Fruit fly (Drosophila melanogaster) whole organism, embryonic: ENCODE measurements around the gene CG43446.

Experiments used
- CG11085 ChIP-seq: fragments of 200-800 bp; sonication (Bioruptor generic); IDR thresholded peaks from 2 replicates; pipeline ENCODE4 v1.3.6; 2022; ENCODE audit warnings: missing biosample characterization, missing genetic modification characterization
- CG11560 ChIP-seq: fragments of 200-800 bp; sonication (Bioruptor generic); IDR thresholded peaks from 3 replicates; pipeline ENCODE4 v1.3.6; 2022; ENCODE audit warnings: missing biosample characterization, missing genetic modification characterization
- CG13296 ChIP-seq: fragments of 200-800 bp; sonication (Bioruptor generic); optimal IDR thresholded peaks from 3 replicates; lab custom pipeline; 2018; ENCODE audit warnings: missing biosample characterization, mild to moderate bottlenecking, missing genetic modification characterization
- CG13775 ChIP-seq: fragments of 200-800 bp; sonication (Bioruptor generic); optimal IDR thresholded peaks from 3 replicates; lab custom pipeline; 2017; ENCODE audit warnings: missing biosample characterization, mild to moderate bottlenecking, missing genetic modification characterization
- CG13894 ChIP-seq: fragments of 200-800 bp; sonication (Bioruptor generic); optimal IDR thresholded peaks from 3 replicates; lab custom pipeline; 2018; ENCODE audit warnings: missing biosample characterization, mild to moderate bottlenecking, missing genetic modification characterization, moderate library complexity
- CG14014 ChIP-seq: fragments of 200-800 bp; sonication (Bioruptor generic); IDR thresholded peaks from 2 replicates; pipeline ENCODE4 v1.3.6; 2022; ENCODE audit warnings: missing biosample characterization, missing genetic modification characterization
- CG1602 ChIP-seq: fragments of 200-800 bp; sonication (Bioruptor generic); optimal IDR thresholded peaks from 3 replicates; lab custom pipeline; 2016; ENCODE audit warnings: missing biosample characterization, missing genetic modification characterization
- CG17186 ChIP-seq: fragments of 200-800 bp; sonication (Bioruptor generic); optimal IDR thresholded peaks from 3 replicates; lab custom pipeline; 2017; ENCODE audit warnings: missing biosample characterization, missing genetic modification reagents, missing genetic modification characterization
- CG17359 ChIP-seq: fragments of 200-800 bp; sonication (Bioruptor generic); optimal IDR thresholded peaks from 3 replicates; lab custom pipeline; 2018; ENCODE audit warnings: missing biosample characterization, mild to moderate bottlenecking, missing genetic modification characterization, moderate library complexity
- CG17361 ChIP-seq: fragments of 200-800 bp; sonication (Bioruptor generic); IDR thresholded peaks from 3 replicates; pipeline ENCODE4 v1.3.6; 2022; ENCODE audit warnings: missing biosample characterization, missing genetic modification characterization
- CG1792 ChIP-seq: fragments of 200-800 bp; sonication (Bioruptor generic); optimal IDR thresholded peaks from 2 replicates; lab custom pipeline; 2016; ENCODE audit warnings: missing biosample characterization, missing genetic modification characterization
- CG1832 ChIP-seq: fragments of 200-800 bp; sonication (Bioruptor generic); optimal IDR thresholded peaks from 2 replicates; lab custom pipeline; 2017; ENCODE audit warnings: missing biosample characterization, mild to moderate bottlenecking, missing genetic modification characterization, inconsistent platforms
- CG18599 ChIP-seq: fragments of 200-800 bp; sonication (Bioruptor generic); optimal IDR thresholded peaks from 3 replicates; lab custom pipeline; 2017; ENCODE audit warnings: missing biosample characterization, missing genetic modification characterization, mild to moderate bottlenecking, moderate library complexity, missing genetic modification reagents
- CG2712 ChIP-seq: fragments of 200-800 bp; optimal IDR thresholded peaks from 3 replicates; lab custom pipeline; 2019; ENCODE audit warnings: missing biosample characterization, mild to moderate bottlenecking, missing genetic modification characterization, moderate library complexity
- CG31224 ChIP-seq: fragments of 200-800 bp; sonication (Bioruptor generic); IDR thresholded peaks from 2 replicates; pipeline ENCODE4 v1.3.6; 2022; ENCODE audit warnings: missing biosample characterization, missing genetic modification characterization
- CG4424 ChIP-seq: fragments of 200-800 bp; sonication (Bioruptor generic); optimal IDR thresholded peaks from 3 replicates; lab custom pipeline; 2016; ENCODE audit warnings: missing biosample characterization, missing genetic modification characterization
- CG6272 ChIP-seq: fragments of 200-800 bp; sonication (Bioruptor generic); IDR thresholded peaks from 2 replicates; pipeline ENCODE4 v1.3.6; 2022; ENCODE audit warnings: missing biosample characterization, missing genetic modification characterization
- CG6654 ChIP-seq: fragments of 200-800 bp; sonication (Bioruptor generic); optimal IDR thresholded peaks from 2 replicates; lab custom pipeline; 2017; ENCODE audit warnings: missing biosample characterization, mild to moderate bottlenecking, missing genetic modification characterization
- CG6813 ChIP-seq: fragments of 200-800 bp; sonication (Bioruptor generic); optimal IDR thresholded peaks from 2 replicates; lab custom pipeline; 2017; ENCODE audit warnings: missing biosample characterization, missing genetic modification characterization, mild to moderate bottlenecking, moderate library complexity, missing genetic modification reagents
- CG7372 ChIP-seq: fragments of 200-800 bp; sonication (Bioruptor generic); IDR thresholded peaks from 2 replicates; pipeline ENCODE4 v1.3.6; 2022; ENCODE audit warnings: missing biosample characterization, missing genetic modification characterization
- CHES-1-like ChIP-seq: fragments of 200-800 bp; sonication (Bioruptor generic); optimal IDR thresholded peaks from 2 replicates; lab custom pipeline; 2016; ENCODE audit warnings: missing biosample characterization, missing genetic modification characterization
- Dll ChIP-seq: fragments of 200-800 bp; sonication (Bioruptor generic); IDR thresholded peaks from 4 replicates; pipeline ENCODE4 v1.3.6; 2022; ENCODE audit warnings: missing biosample characterization, missing genetic modification characterization; ENCODE audit not compliant: partially characterized antibody
- Dp ChIP-seq: fragments of 200-800 bp; sonication (Bioruptor generic); optimal IDR thresholded peaks from 2 replicates; lab custom pipeline; 2018; ENCODE audit warnings: missing biosample characterization, mild to moderate bottlenecking, missing genetic modification characterization, moderate library complexity
- E2f1 ChIP-seq: fragments of 200-800 bp; sonication (Bioruptor generic); IDR thresholded peaks from 2 replicates; pipeline ENCODE4 v1.3.6; 2022; ENCODE audit warnings: missing biosample characterization, missing genetic modification characterization
- Hmx ChIP-seq: fragments of 200-800 bp; sonication (Bioruptor generic); optimal IDR thresholded peaks from 2 replicates; lab custom pipeline; 2016; ENCODE audit warnings: missing biosample characterization, missing genetic modification characterization
- Jarid2 ChIP-seq: fragments of 200-800 bp; sonication (Bioruptor generic); optimal IDR thresholded peaks from 3 replicates; lab custom pipeline; 2017; ENCODE audit warnings: mild to moderate bottlenecking, missing biosample characterization, missing genetic modification reagents, missing genetic modification characterization
- Mad ChIP-seq: fragments of 200-800 bp; sonication (Bioruptor generic); optimal IDR thresholded peaks from 2 replicates; lab custom pipeline; 2016; ENCODE audit warnings: missing biosample characterization, missing genetic modification characterization
- Meics ChIP-seq: fragments of 200-800 bp; sonication (Bioruptor generic); optimal IDR thresholded peaks from 2 replicates; lab custom pipeline; 2017; ENCODE audit warnings: missing biosample characterization, mild to moderate bottlenecking, missing genetic modification characterization
- NFAT ChIP-seq: fragments of 200-800 bp; sonication (Bioruptor generic); IDR thresholded peaks from 2 replicates; pipeline ENCODE4 v1.3.6; 2022; ENCODE audit warnings: missing biosample characterization, missing genetic modification characterization
- Rfx ChIP-seq: fragments of 200-800 bp; sonication (Bioruptor generic); IDR thresholded peaks from 2 replicates; pipeline ENCODE4 v1.3.6; 2022; ENCODE audit warnings: missing biosample characterization, missing genetic modification characterization
- Sry-β ChIP-seq: fragments of 200-800 bp; sonication (Bioruptor generic); optimal IDR thresholded peaks from 2 replicates; lab custom pipeline; 2018; ENCODE audit warnings: missing biosample characterization, mild to moderate bottlenecking, missing genetic modification characterization, moderate library complexity
- bbx ChIP-seq: fragments of 200-800 bp; sonication (Bioruptor generic); IDR thresholded peaks from 2 replicates; pipeline ENCODE4 v1.3.6; 2022; ENCODE audit warnings: missing biosample characterization, missing genetic modification characterization; ENCODE audit not compliant: partially characterized antibody
- ci ChIP-seq: fragments of 200-800 bp; sonication (Bioruptor generic); IDR thresholded peaks from 3 replicates; pipeline ENCODE4 v1.3.6; 2022; ENCODE audit warnings: missing biosample characterization, missing genetic modification characterization
- crol ChIP-seq: fragments of 200-800 bp; sonication (Bioruptor generic); IDR thresholded peaks from 2 replicates; pipeline ENCODE4 v1.3.6; 2022; ENCODE audit warnings: missing biosample characterization, missing genetic modification characterization
- dan ChIP-seq: fragments of 200-800 bp; sonication (Bioruptor generic); IDR thresholded peaks from 2 replicates; pipeline ENCODE4 v1.3.6; 2022; ENCODE audit warnings: missing biosample characterization, missing genetic modification characterization
- gro ChIP-seq: fragments of 200-800 bp; sonication (Bioruptor generic); optimal IDR thresholded peaks from 2 replicates; lab custom pipeline; 2016; ENCODE audit warnings: missing biosample characterization, missing genetic modification characterization
- inv ChIP-seq: fragments of 200-800 bp; sonication (Bioruptor generic); IDR thresholded peaks from 2 replicates; pipeline ENCODE4 v1.3.6; 2022; ENCODE audit warnings: missing biosample characterization, missing genetic modification characterization; ENCODE audit not compliant: partially characterized antibody
- klu ChIP-seq: fragments of 200-800 bp; sonication (Bioruptor generic); IDR thresholded peaks from 2 replicates; pipeline ENCODE4 v1.3.6; 2022; ENCODE audit warnings: missing biosample characterization, missing genetic modification characterization
- lilli ChIP-seq: fragments of 200-800 bp; sonication (Bioruptor generic); optimal IDR thresholded peaks from 3 replicates; lab custom pipeline; 2016; ENCODE audit warnings: missing biosample characterization, missing genetic modification characterization
- luna ChIP-seq: fragments of 200-800 bp; sonication (Bioruptor generic); optimal IDR thresholded peaks from 2 replicates; lab custom pipeline; 2016; ENCODE audit warnings: missing biosample characterization, missing genetic modification characterization
- nerfin-2 ChIP-seq: fragments of 200-800 bp; sonication (Bioruptor generic); IDR thresholded peaks from 2 replicates; pipeline ENCODE4 v1.3.6; 2022; ENCODE audit warnings: missing biosample characterization, missing genetic modification characterization; ENCODE audit not compliant: partially characterized antibody
- org-1 ChIP-seq: fragments of 200-800 bp; sonication (Bioruptor generic); optimal IDR thresholded peaks from 2 replicates; lab custom pipeline; 2017; ENCODE audit warnings: missing biosample characterization, missing genetic modification characterization
- p53 ChIP-seq: fragments of 200-800 bp; sonication (Bioruptor generic); optimal IDR thresholded peaks from 2 replicates; lab custom pipeline; 2016; ENCODE audit warnings: missing biosample characterization, missing genetic modification characterization
- phol ChIP-seq: fragments of 200-800 bp; sonication (Bioruptor generic); optimal IDR thresholded peaks from 3 replicates; lab custom pipeline; 2018; ENCODE audit warnings: missing biosample characterization, mild to moderate bottlenecking, missing genetic modification characterization, moderate library complexity
- repo ChIP-seq: fragments of 200-800 bp; sonication (Bioruptor generic); optimal IDR thresholded peaks from 2 replicates; lab custom pipeline; 2016; ENCODE audit warnings: missing biosample characterization, missing genetic modification characterization
- run ChIP-seq: fragments of 200-800 bp; sonication (Bioruptor generic); optimal IDR thresholded peaks from 3 replicates; lab custom pipeline; 2018; ENCODE audit warnings: missing biosample characterization, mild to moderate bottlenecking, missing genetic modification characterization
- salm ChIP-seq: fragments of 200-800 bp; sonication (Bioruptor generic); optimal IDR thresholded peaks from 2 replicates; lab custom pipeline; 2018; ENCODE audit warnings: missing biosample characterization, mild to moderate bottlenecking, missing genetic modification characterization
- sr ChIP-seq: fragments of 200-800 bp; sonication (Bioruptor generic); IDR thresholded peaks from 3 replicates; pipeline ENCODE4 v1.3.6; 2022; ENCODE audit warnings: missing biosample characterization, missing genetic modification characterization
- wdn ChIP-seq: fragments of 200-800 bp; sonication (Bioruptor generic); IDR thresholded peaks from 2 replicates; pipeline ENCODE4 v1.3.6; 2022; ENCODE audit warnings: missing biosample characterization, missing genetic modification characterization

CG43446 gene

dm6 chr3R:21017464-21018080, 29.8 kb upstream of the CG43446 start, which contains the start of gene Rlip (continued):
- TF ChIP-seq lilli (peak; percentile 31), repo (GFP tag; lab: Kevin White, UChicago) (peak; percentile 48), sr (GFP tag; lab: Robert Waterston, UW) (peak; percentile 38; the same call in 1 of the 3 replicates), CG17359 (tag; lab: Kevin White, UChicago) (peak; percentile 24), CG2712 (peak; percentile 46), klu (GFP tag; lab: Robert Waterston, UW) (peak; percentile 29; the same call in 1 of the 2 replicates), CG13775 (GFP tag; lab: Kevin White, UChicago) (no peak), CG18599 (GFP tag; lab: Kevin White, UChicago) (peak; percentile 35), CG7372 (GFP tag; lab: Robert Waterston, UW) (no peak), CG13894 (peak; percentile 9), salm (tag; lab: Kevin White, UChicago) (no peak), CG6813 (no peak), CHES-1-like (GFP tag; lab: Kevin White, UChicago) (peak; percentile 63), CG13296 (peak; percentile 15), ci (GFP tag; lab: Robert Waterston, UW) (peak; percentile 37; the same call in 1 of the 3 replicates), CG17361 (GFP tag; lab: Robert Waterston, UW) (peak; percentile 43; the same call in 1 of the 3 replicates), Rfx (GFP tag; lab: Robert Waterston, UW) (peak; percentile 82), CG6654 (GFP tag; lab: Kevin White, UChicago) (no peak), CG11560 (tag; lab: Robert Waterston, UW) (peak; percentile 93), inv (GFP tag; lab: Robert Waterston, UW) (peak; percentile 53), luna (peak; percentile 14), NFAT (peak; percentile 75), Mad (GFP tag; lab: Kevin White, UChicago) (peak; percentile 24), phol (tag; lab: Kevin White, UChicago) (no peak), crol (GFP tag; lab: Robert Waterston, UW) (no peak), org-1 (GFP tag; lab: Kevin White, UChicago) (no peak), CG17186 (GFP tag; lab: Kevin White, UChicago) (peak; percentile 59), Hmx (GFP tag; lab: Kevin White, UChicago) (no peak), CG6272 (GFP tag; lab: Robert Waterston, UW) (no peak; the same call in 1 of the 2 replicates), nerfin-2 (GFP tag; lab: Robert Waterston, UW) (peak; percentile 37; the same call in 1 of the 2 replicates), Dll (peak; percentile 38; the same call in 1 of the 4 replicates), CG1832 (GFP tag; lab: Kevin White, UChicago) (no peak), CG14014 (GFP tag; lab: Robert Waterston, UW) (0 out of 2 replicates have a peak, but pooled peaks have one; percentile 17), CG1792 (GFP tag; lab: Kevin White, UChicago) (peak; percentile 49), p53 (GFP tag; lab: Kevin White, UChicago) (peak; percentile 40), Meics (GFP tag; lab: Kevin White, UChicago) (peak; percentile 19), dan (GFP tag; lab: Robert Waterston, UW) (no peak), CG4424 (peak; percentile 47), CG11085 (GFP tag; lab: Robert Waterston, UW) (0 out of 2 replicates have a peak, but pooled peaks have one; percentile 42), CG1602 (peak; percentile 15), Sry-β (GFP tag; lab: Kevin White, UChicago) (peak; percentile 16), gro (GFP tag; lab: Kevin White, UChicago) (peak; percentile 64), wdn (peak; percentile 35; the same call in 1 of the 2 replicates), Dp (peak; percentile 65), bbx (peak; percentile 67; the same call in 1 of the 2 replicates), Jarid2 (GFP tag; lab: Kevin White, UChicago) (no peak), CG31224 (GFP tag; lab: Robert Waterston, UW) (peak; percentile 50), run (tag; lab: Kevin White, UChicago) (no peak), E2f1 (0 out of 2 replicates have a peak, but pooled peaks have one; percentile 27)
